2 fruit fly cellular contexts compared by ENCODE assay signal in genomic region chr2L:2038253-2038955, dm6.
TF ChIP-seq lines count a peak whose summit lies in the region.

No protein-coding gene starts in this region.

TF ChIP-seq in whole organism, embryonic, 481 proteins besides CTCF, POLR2A, EP300 and RAD21 (continued from another document):
- TF ChIP-seq seq (GFP tag; IDR thresholded peaks at IDR 0.05; lab: Robert Waterston, UW) = 0 out of 2 replicates have a peak, but pooled peaks have one; percentile 42
- TF ChIP-seq Med (GFP tag; lab: Kevin White, UChicago) = peak; percentile 67
- no peak for TF ChIP-seq HLH3B (GFP tag; IDR thresholded peaks at IDR 0.05; lab: Robert Waterston, UW)
- peak; percentile 2 for TF ChIP-seq CG17359 (tag; optimal IDR thresholded peaks at IDR 0.05; lab: Kevin White, UChicago)
- 0 out of 3 replicates have a peak, but pooled peaks have one; percentile 12 for TF ChIP-seq row (GFP tag; IDR thresholded peaks at IDR 0.05; lab: Robert Waterston, UW)
- no peak for TF ChIP-seq chn (GFP tag; optimal IDR thresholded peaks at IDR 0.05; lab: Kevin White, UChicago)
- TF ChIP-seq ci (GFP tag; IDR thresholded peaks at IDR 0.05; lab: Robert Waterston, UW) = no peak
- TF ChIP-seq ato (GFP tag; IDR thresholded peaks at IDR 0.05; lab: Robert Waterston, UW; ENCODE audit: partially characterized antibody) = no peak
- peak in 1 of 2 experiments; percentile 76 for TF ChIP-seq Hr78 (GFP tag; optimal IDR thresholded peaks at IDR 0.05; lab: Kevin White, UChicago)
- TF ChIP-seq CG3995 (GFP tag; optimal IDR thresholded peaks at IDR 0.05; lab: Kevin White, UChicago) = peak; percentile 12
- TF ChIP-seq CG33557 (GFP tag; optimal IDR thresholded peaks at IDR 0.05; lab: Kevin White, UChicago) = no peak
- TF ChIP-seq ewg (GFP tag; optimal IDR thresholded peaks at IDR 0.05; lab: Kevin White, UChicago) = no peak
- no peak for TF ChIP-seq az2 (GFP tag; optimal IDR thresholded peaks at IDR 0.05; lab: Kevin White, UChicago)
- TF ChIP-seq crol (GFP tag; IDR thresholded peaks at IDR 0.05; lab: Robert Waterston, UW) = peak; percentile 92
- TF ChIP-seq CG3407 (GFP tag; optimal IDR thresholded peaks at IDR 0.05; lab: Kevin White, UChicago) = no peak
- TF ChIP-seq CG4404 (GFP tag; IDR thresholded peaks at IDR 0.05; lab: Robert Waterston, UW) = no peak
- TF ChIP-seq Ada2b (GFP tag; IDR thresholded peaks at IDR 0.05; lab: Robert Waterston, UW) = no peak
- TF ChIP-seq CG10366 (GFP tag; IDR thresholded peaks at IDR 0.05; lab: Robert Waterston, UW) = no peak
- TF ChIP-seq zf30C (GFP tag; optimal IDR thresholded peaks at IDR 0.05; lab: Kevin White, UChicago) = peak; percentile 44
- TF ChIP-seq onecut (GFP tag; IDR thresholded peaks at IDR 0.05; lab: Robert Waterston, UW) = peak; percentile 70
- peak; percentile 41 for TF ChIP-seq CG15479 (GFP tag; optimal IDR thresholded peaks at IDR 0.05; lab: Kevin White, UChicago)
- no peak for TF ChIP-seq CG9817 (tag; optimal IDR thresholded peaks at IDR 0.05; lab: Kevin White, UChicago)
- TF ChIP-seq stwl (tag; optimal IDR thresholded peaks at IDR 0.05; lab: Kevin White, UChicago) = no peak
- TF ChIP-seq unpg (GFP tag; optimal IDR thresholded peaks at IDR 0.05; lab: Kevin White, UChicago) = peak; percentile 3
- TF ChIP-seq tx (GFP tag; optimal IDR thresholded peaks at IDR 0.05; lab: Kevin White, UChicago) = no peak
- peak; percentile 65 for TF ChIP-seq kay (GFP tag; optimal IDR thresholded peaks at IDR 0.05; lab: Kevin White, UChicago)
- TF ChIP-seq twi (tag; optimal IDR thresholded peaks at IDR 0.05; lab: Kevin White, UChicago) = no peak
- TF ChIP-seq cwo (GFP tag; optimal IDR thresholded peaks at IDR 0.05; lab: Kevin White, UChicago) = peak; percentile 25
- TF ChIP-seq phol (tag; optimal IDR thresholded peaks at IDR 0.05; lab: Kevin White, UChicago) = peak; percentile 13
- TF ChIP-seq pnt (GFP tag; optimal IDR thresholded peaks at IDR 0.05; lab: Kevin White, UChicago) = peak; percentile 2
- no peak for TF ChIP-seq hbn (GFP tag; IDR thresholded peaks at IDR 0.05; lab: Robert Waterston, UW; ENCODE audit: partially characterized antibody)
- TF ChIP-seq Dad (GFP tag; optimal IDR thresholded peaks at IDR 0.05; lab: Kevin White, UChicago) = no peak

TF ChIP-seq in whole organism, prepupa, 60 proteins besides CTCF, POLR2A, EP300 and RAD21 (continued from another document):
- no peak for TF ChIP-seq Blimp-1 (GFP tag; optimal IDR thresholded peaks at IDR 0.05; lab: Kevin White, UChicago)
- no peak for TF ChIP-seq CG4318 (GFP tag; optimal IDR thresholded peaks at IDR 0.05; lab: Kevin White, UChicago)
- no peak for TF ChIP-seq CG11902 (GFP tag; optimal IDR thresholded peaks at IDR 0.05; lab: Kevin White, UChicago)
- no peak for TF ChIP-seq CG3919 (GFP tag; optimal IDR thresholded peaks at IDR 0.05; lab: Kevin White, UChicago)
- no peak for TF ChIP-seq Smox (GFP tag; optimal IDR thresholded peaks at IDR 0.05; lab: Kevin White, UChicago)
- no peak for TF ChIP-seq CG15336 (GFP tag; IDR thresholded peaks at IDR 0.05; lab: Robert Waterston, UW)
- TF ChIP-seq achi (GFP tag; optimal IDR thresholded peaks at IDR 0.05; lab: Kevin White, UChicago) = no peak
- no peak for TF ChIP-seq CG8119 (GFP tag; IDR thresholded peaks at IDR 0.05; lab: Robert Waterston, UW)
- TF ChIP-seq vri (GFP tag; optimal IDR thresholded peaks at IDR 0.05; lab: Kevin White, UChicago) = no peak
- no peak for TF ChIP-seq CG1621 (tag; optimal IDR thresholded peaks at IDR 0.05; lab: Kevin White, UChicago)
- TF ChIP-seq Hr4 (GFP tag; optimal IDR thresholded peaks at IDR 0.05; lab: Kevin White, UChicago) = peak; percentile 19
- TF ChIP-seq Hr38 (GFP tag; optimal IDR thresholded peaks at IDR 0.05; lab: Kevin White, UChicago) = no peak
- TF ChIP-seq CG31627 (GFP tag; optimal IDR thresholded peaks at IDR 0.05; lab: Kevin White, UChicago) = no peak
- peak; percentile 12 for TF ChIP-seq Hr39 (GFP tag; optimal IDR thresholded peaks at IDR 0.05; lab: Kevin White, UChicago)
- TF ChIP-seq CG9139 (GFP tag; optimal IDR thresholded peaks at IDR 0.05; lab: Kevin White, UChicago) = no peak
- TF ChIP-seq CG6163 (GFP tag; IDR thresholded peaks at IDR 0.05; lab: Robert Waterston, UW) = no peak; the same call in 2 of the 3 replicates
- no peak for TF ChIP-seq CG6854 (GFP tag; optimal IDR thresholded peaks at IDR 0.05; lab: Kevin White, UChicago)
- TF ChIP-seq fd59A (GFP tag; optimal IDR thresholded peaks at IDR 0.05; lab: Kevin White, UChicago) = no peak
- TF ChIP-seq CG16779 (tag; optimal IDR thresholded peaks at IDR 0.05; lab: Kevin White, UChicago) = no peak
- no peak for TF ChIP-seq CG10631 (GFP tag; optimal IDR thresholded peaks at IDR 0.05; lab: Kevin White, UChicago)
- no peak for TF ChIP-seq lz (GFP tag; optimal IDR thresholded peaks at IDR 0.05; lab: Kevin White, UChicago)
- TF ChIP-seq CG6792 (GFP tag; optimal IDR thresholded peaks at IDR 0.05; lab: Kevin White, UChicago) = no peak
- no peak for TF ChIP-seq Sox15 (GFP tag; optimal IDR thresholded peaks at IDR 0.05; lab: Kevin White, UChicago)
- no peak for TF ChIP-seq esn (GFP tag; optimal IDR thresholded peaks at IDR 0.05; lab: Kevin White, UChicago)
- no peak for TF ChIP-seq Ets96B (tag; optimal IDR thresholded peaks at IDR 0.05; lab: Kevin White, UChicago)
- TF ChIP-seq Lpt (GFP tag; optimal IDR thresholded peaks at IDR 0.05; lab: Kevin White, UChicago) = no peak
- no peak for TF ChIP-seq Eip75B (GFP tag; optimal IDR thresholded peaks at IDR 0.05; lab: Kevin White, UChicago)
